Worm (Caenorhabditis elegans) whole organism, late embryonic: ENCODE results near the gene sto-3.

Source experiments
- ama-1 ChIP-seq: fragments of 150-350 bp; optimal IDR thresholded peaks from 2 replicates; lab custom pipeline; 2014
- che-1 ChIP-seq: sonication (generic microtip); optimal IDR thresholded peaks from 2 replicates; lab custom pipeline; 2016; ENCODE audit warnings: mild to moderate bottlenecking, missing genetic modification characterization, missing compliant biosample characterization
- dmd-4 ChIP-seq: sonication (generic microtip); optimal IDR thresholded peaks from 2 replicates; lab custom pipeline; 2016; ENCODE audit warnings: borderline replicate concordance, missing genetic modification characterization, missing compliant biosample characterization
- fkh-10 ChIP-seq: fragments of 150-350 bp; optimal IDR thresholded peaks from 2 replicates; lab custom pipeline; 2014; ENCODE audit warnings: missing biosample characterization, missing genetic modification reagents, missing genetic modification characterization
- hlh-30 ChIP-seq: sonication (generic microtip); optimal IDR thresholded peaks from 2 replicates; lab custom pipeline; 2017; ENCODE audit warnings: antibody characterized with exemption, missing genetic modification characterization, missing compliant biosample characterization; ENCODE audit not compliant: insufficient read depth
- lin-11 ChIP-seq: fragments of 200-800 bp; sonication (Bioruptor generic); optimal IDR thresholded peaks from 2 replicates; lab custom pipeline; 2018; ENCODE audit warnings: mild to moderate bottlenecking, missing genetic modification characterization, missing compliant biosample characterization
- nhr-11 ChIP-seq: fragments of 150-350 bp; optimal IDR thresholded peaks from 2 replicates; lab custom pipeline; 2014; ENCODE audit warnings: missing biosample characterization, missing genetic modification characterization
- pag-3 ChIP-seq: sonication (generic microtip); optimal IDR thresholded peaks from 2 replicates; lab custom pipeline; 2016; ENCODE audit warnings: missing compliant biosample characterization, missing genetic modification characterization, borderline replicate concordance
- pqm-1 ChIP-seq: sonication (generic microtip); optimal IDR thresholded peaks from 2 replicates; lab custom pipeline; 2016; ENCODE audit warnings: missing genetic modification characterization, missing compliant biosample characterization
- rnt-1 ChIP-seq: sonication (generic microtip); optimal IDR thresholded peaks from 2 replicates; lab custom pipeline; 2016; ENCODE audit warnings: missing genetic modification characterization, missing compliant biosample characterization
- tbx-2 ChIP-seq: sonication (generic microtip); optimal IDR thresholded peaks from 2 replicates; lab custom pipeline; 2016; ENCODE audit warnings: missing genetic modification characterization, missing compliant biosample characterization

ce11 chrX:11656519-11657006 is 34.7 kb upstream of the sto-3 start, which contains the start of gene T04F8.2:
- no peak for TF ChIP-seq pqm-1 (tag; lab: Kevin White, UChicago)
- TF ChIP-seq tbx-2 (tag; lab: Kevin White, UChicago): peak; percentile 5
- TF ChIP-seq fkh-10 (GFP tag; lab: Kevin White, UChicago): no peak
- peak; percentile 14 for TF ChIP-seq hlh-30 (tag; lab: Kevin White, UChicago)
- no peak for TF ChIP-seq che-1 (tag; lab: Kevin White, UChicago)
- TF ChIP-seq dmd-4: no peak
- no peak for TF ChIP-seq lin-11 (tag; lab: Kevin White, UChicago)
- no peak for TF ChIP-seq pag-3
- no peak for TF ChIP-seq ama-1 (lab: Kevin White, UChicago)
- no peak for TF ChIP-seq rnt-1
- TF ChIP-seq nhr-11 (tag; lab: Kevin White, UChicago): no peak
